Worm (Caenorhabditis elegans) whole organism, young adult: ENCODE data around the gene smim-14.
"Not testable (repeated sequence)": the region's sequence is repeated elsewhere in the genome, so short reads cannot be mapped to it uniquely, and the experiment has no call there.

ENCODE experiments used
- B0336.3 ChIP-seq: fragments of 200-800 bp; sonication (Bioruptor generic); IDR thresholded peaks from 2 replicates; pipeline ENCODE4 v1.3.6; 2022; ENCODE audit warnings: missing genetic modification characterization, missing compliant biosample characterization
- F57A8.1 ChIP-seq: fragments of 200-800 bp; sonication (Bioruptor generic); optimal IDR thresholded peaks from 2 replicates; lab custom pipeline; 2018; ENCODE audit warnings: mild to moderate bottlenecking, missing genetic modification characterization, moderate library complexity, missing compliant biosample characterization
- bed-1 ChIP-seq: fragments of 200-800 bp; sonication (Bioruptor generic); IDR thresholded peaks from 2 replicates; pipeline ENCODE4 v1.3.6; 2022; ENCODE audit warnings: missing genetic modification reagents, missing genetic modification characterization, missing compliant biosample characterization
- cebp-2 ChIP-seq: fragments of 200-800 bp; sonication (Bioruptor generic); IDR thresholded peaks from 2 replicates; pipeline ENCODE4 v1.3.6; 2022; ENCODE audit warnings: missing genetic modification characterization, missing compliant biosample characterization
- ceh-40 ChIP-seq: fragments of 200-800 bp; sonication (Bioruptor generic); IDR thresholded peaks from 2 replicates; pipeline ENCODE4 v1.3.6; 2022; ENCODE audit warnings: missing genetic modification characterization, missing compliant biosample characterization
- egl-44 ChIP-seq: fragments of 200-800 bp; sonication (Bioruptor generic); IDR thresholded peaks from 2 replicates; pipeline ENCODE4 v1.3.6; 2022; ENCODE audit warnings: missing genetic modification reagents, missing genetic modification characterization, missing compliant biosample characterization
- fkh-3 ChIP-seq: sonication (generic microtip); optimal IDR thresholded peaks from 2 replicates; lab custom pipeline; 2016; ENCODE audit warnings: mild to moderate bottlenecking, missing genetic modification characterization, missing compliant biosample characterization
- let-526 ChIP-seq: fragments of 200-800 bp; sonication (Bioruptor generic); IDR thresholded peaks from 2 replicates; pipeline ENCODE4 v1.3.6; 2022; ENCODE audit warnings: missing genetic modification reagents, missing genetic modification characterization, missing compliant biosample characterization
- mel-28 ChIP-seq: sonication (generic microtip); optimal IDR thresholded peaks from 2 replicates; lab custom pipeline; 2016; ENCODE audit warnings: borderline replicate concordance, mild to moderate bottlenecking, missing genetic modification characterization, missing compliant biosample characterization
- nhr-80 ChIP-seq: sonication (generic microtip); optimal IDR thresholded peaks from 2 replicates; lab custom pipeline; 2016; ENCODE audit warnings: missing genetic modification characterization, missing compliant biosample characterization
- pha-4 ChIP-seq: fragments of 150-350 bp; sonication (generic microtip); optimal IDR thresholded peaks from 2 replicates; lab custom pipeline; 2014; ENCODE audit warnings: missing biosample characterization, missing genetic modification reagents, missing genetic modification characterization
- snpc-4 ChIP-seq, 5 experiments: fragments of 150-350 bp in 1 of 5; sonication (generic microtip) in 4 of 5; optimal IDR thresholded peaks; 2 replicates each; lab custom pipeline; 2014 to 2018; ENCODE audit warnings: missing genetic modification characterization in 5 of 5, missing biosample characterization in 3 of 5, antibody characterized with exemption in 2 of 5, mild to moderate bottlenecking in 2 of 5, missing compliant biosample characterization in 2 of 5, missing genotype in 2 of 5, moderate library complexity in 2 of 5, missing genetic modification reagents in 1 of 5
- tlf-1 ChIP-seq: fragments of 200-800 bp; sonication (Bioruptor generic); optimal IDR thresholded peaks from 2 replicates; lab custom pipeline; 2018; ENCODE audit warnings: mild to moderate bottlenecking, missing genetic modification characterization, missing compliant biosample characterization

- TF ChIP-seq F57A8.1 (GFP tag; lab: Kevin White, UChicago); pha-4 (tag; lab: Kevin White, UChicago); bed-1 (GFP tag; lab: Robert Waterston, UW); tlf-1 (GFP tag; lab: Kevin White, UChicago); cebp-2 (GFP tag; lab: Robert Waterston, UW); mel-28 (tag; lab: Kevin White, UChicago); B0336.3 (GFP tag; lab: Robert Waterston, UW); egl-44; fkh-3 (tag; lab: Kevin White, UChicago); let-526 (GFP tag; lab: Robert Waterston, UW); nhr-80 (tag; lab: Kevin White, UChicago); ceh-40 (GFP tag; lab: Robert Waterston, UW); snpc-4 (GFP tag; optimal IDR thresholded peaks at IDR 0.05; lab: Kevin White, UChicago); snpc-4 (tag; optimal IDR thresholded peaks at IDR 0.05; lab: Kevin White, UChicago): not testable (repeated sequence)
Measured at ce11 chrIII:3454045-3454444, 15.5 kb downstream of the smim-14 start, which contains the start of gene C34C12.1.
